Worm (Caenorhabditis elegans) whole organism, young adult: ENCODE data around the gene mdt-21.

Experiments
- ZK185.1 ChIP-seq: sonication (generic microtip); optimal IDR thresholded peaks from 2 replicates; lab custom pipeline; 2016; ENCODE audit warnings: mild to moderate bottlenecking, missing genetic modification characterization, missing compliant biosample characterization; ENCODE audit not compliant: poor library complexity, severe bottlenecking
- ceh-100 ChIP-seq: fragments of 200-800 bp; sonication (Bioruptor generic); IDR thresholded peaks from 2 replicates; pipeline ENCODE4 v1.3.6; 2022; ENCODE audit warnings: missing genetic modification reagents, missing genetic modification characterization, missing compliant biosample characterization
- dpl-1 ChIP-seq: fragments of 150-350 bp; optimal IDR thresholded peaks from 2 replicates; lab custom pipeline; 2014; ENCODE audit warnings: missing biosample characterization, missing genetic modification reagents, missing genetic modification characterization
- hmg-1.2 ChIP-seq: fragments of 200-800 bp; sonication (Bioruptor generic); IDR thresholded peaks from 2 replicates; pipeline ENCODE4 v1.3.6; 2022; ENCODE audit warnings: missing genetic modification reagents, missing genetic modification characterization, missing compliant biosample characterization
- lin-26 ChIP-seq: fragments of 200-800 bp; sonication (Bioruptor generic); IDR thresholded peaks from 2 replicates; pipeline ENCODE4 v1.3.6; 2022; ENCODE audit warnings: missing genetic modification reagents, missing genetic modification characterization, missing compliant biosample characterization
- lir-1 ChIP-seq: fragments of 200-800 bp; sonication (Bioruptor generic); conservative IDR thresholded peaks from 2 replicates; pipeline ENCODE4 v1.3.6; 2022; ENCODE audit warnings: missing genetic modification reagents, missing genetic modification characterization, missing compliant biosample characterization
- unc-130 ChIP-seq: sonication (generic microtip); optimal IDR thresholded peaks from 2 replicates; lab custom pipeline; 2016; ENCODE audit warnings: missing genetic modification reagents, missing genetic modification characterization, missing compliant biosample characterization
- unc-62 ChIP-seq: fragments of 150-350 bp; optimal IDR thresholded peaks from 2 replicates; lab custom pipeline; 2014; ENCODE audit warnings: missing biosample characterization, missing genetic modification reagents, missing genetic modification characterization
- ztf-26 ChIP-seq: sonication (generic microtip); optimal IDR thresholded peaks from 2 replicates; lab custom pipeline; 2017; ENCODE audit warnings: missing genetic modification characterization, missing compliant biosample characterization

ce11 chrIII:11730850-11731249, 46.6 kb upstream of the mdt-21 start:
- no peak for TF ChIP-seq unc-130 (GFP tag; lab: Kevin White, UChicago)
- no peak for TF ChIP-seq lir-1 (GFP tag; lab: Robert Waterston, UW)
- TF ChIP-seq lin-26 (GFP tag; lab: Robert Waterston, UW), result no peak
- TF ChIP-seq ZK185.1, result no peak
- TF ChIP-seq dpl-1, result no peak
- no peak for TF ChIP-seq ztf-26 (tag; lab: Kevin White, UChicago)
- no peak for TF ChIP-seq unc-62 (GFP tag; lab: Kevin White, UChicago)
- TF ChIP-seq hmg-1.2 (GFP tag; lab: Robert Waterston, UW), result no peak
- TF ChIP-seq ceh-100, result no peak
